Worm (Caenorhabditis elegans) whole organism, L1 larva: ENCODE data around the gene srsy-2.
A peak's percentile ranks its signal among the peaks of the same experiment; 100 is the strongest.

Experiments
- C16A3.4 ChIP-seq: fragments of 150-350 bp; optimal IDR thresholded peaks from 2 replicates; lab custom pipeline; 2014; ENCODE audit warnings: missing biosample characterization, missing genetic modification characterization
- alr-1 ChIP-seq: fragments of 200-800 bp; sonication (Bioruptor generic); optimal IDR thresholded peaks from 2 replicates; lab custom pipeline; 2018; ENCODE audit warnings: borderline replicate concordance, mild to moderate bottlenecking, missing genetic modification characterization, missing compliant biosample characterization
- aly-2 ChIP-seq: fragments of 150-350 bp; optimal IDR thresholded peaks from 2 replicates; lab custom pipeline; 2014; ENCODE audit warnings: missing biosample characterization, missing genetic modification characterization
- blmp-1 ChIP-seq: fragments of 150-350 bp; optimal IDR thresholded peaks from 2 replicates; lab custom pipeline; 2014; ENCODE audit warnings: missing biosample characterization, missing genetic modification characterization
- ceh-8 ChIP-seq: fragments of 200-800 bp; sonication (Bioruptor generic); optimal IDR thresholded peaks from 2 replicates; lab custom pipeline; 2018; ENCODE audit warnings: mild to moderate bottlenecking, missing genetic modification characterization, moderate library complexity, missing compliant biosample characterization
- ceh-82 ChIP-seq, 3 experiments: fragments of 150-350 bp in 1 of 3; sonication (generic microtip) in 2 of 3; optimal IDR thresholded peaks; 2 replicates each; lab custom pipeline; 2014 to 2017; ENCODE audit warnings: missing biosample characterization in 3 of 3, missing genetic modification characterization in 3 of 3
- dpl-1 ChIP-seq, 3 experiments: fragments of 150-350 bp in 2 of 3; sonication (generic microtip) in 1 of 3; optimal IDR thresholded peaks; 2 replicates each; lab custom pipeline; 2014 to 2017; ENCODE audit warnings: missing biosample characterization in 3 of 3, missing genetic modification characterization in 3 of 3, missing genetic modification reagents in 3 of 3
- dsc-1 ChIP-seq: sonication (generic microtip); optimal IDR thresholded peaks from 2 replicates; lab custom pipeline; 2016; ENCODE audit warnings: mild to moderate bottlenecking, missing genetic modification characterization, missing compliant biosample characterization
- efl-1 ChIP-seq, 4 experiments: fragments of 150-350 bp; optimal IDR thresholded peaks in 3 of 4; peaks in 1 of 4; 1 replicate in 1 of 4; 2 replicates in 3 of 4; lab custom pipeline; 2014; ENCODE audit warnings: missing biosample characterization in 2 of 4, missing genetic modification characterization in 2 of 4, missing genetic modification reagents in 2 of 4
- fkh-10 ChIP-seq: sonication (generic microtip); optimal IDR thresholded peaks from 2 replicates; lab custom pipeline; 2017; ENCODE audit warnings: missing biosample characterization, missing genetic modification reagents, missing genetic modification characterization
- fkh-4 ChIP-seq: sonication (generic microtip); optimal IDR thresholded peaks from 2 replicates; lab custom pipeline; 2016; ENCODE audit warnings: missing compliant biosample characterization, missing genetic modification characterization, borderline replicate concordance
- fos-1 ChIP-seq: fragments of 150-350 bp; optimal IDR thresholded peaks from 2 replicates; lab custom pipeline; 2014; ENCODE audit warnings: missing biosample characterization, missing genetic modification characterization
- hlh-17 ChIP-seq: fragments of 200-800 bp; sonication (Bioruptor generic); optimal IDR thresholded peaks from 2 replicates; lab custom pipeline; 2018; ENCODE audit warnings: missing genetic modification characterization, mild to moderate bottlenecking, missing compliant biosample characterization, moderate library complexity, borderline replicate concordance
- lin-35 ChIP-seq, 2 experiments: fragments of 150-350 bp; optimal IDR thresholded peaks; 2 replicates each; lab custom pipeline; 2014; ENCODE audit warnings: missing biosample characterization in 2 of 2, missing genetic modification characterization in 2 of 2, missing genetic modification reagents in 2 of 2
- lin-39 ChIP-seq: fragments of 150-350 bp; optimal IDR thresholded peaks from 2 replicates; lab custom pipeline; 2014; ENCODE audit warnings: missing biosample characterization, missing genetic modification reagents, missing genetic modification characterization
- lsy-2 ChIP-seq, 2 experiments: fragments of 150-350 bp; optimal IDR thresholded peaks; 2 replicates each; lab custom pipeline; 2014; ENCODE audit warnings: missing biosample characterization in 2 of 2, missing genetic modification characterization in 2 of 2
- mdl-1 ChIP-seq, 2 experiments: fragments of 150-350 bp; optimal IDR thresholded peaks; 2 replicates each; lab custom pipeline; 2014 to 2017; ENCODE audit warnings: missing biosample characterization in 2 of 2, missing genetic modification characterization in 2 of 2, inconsistent platforms in 1 of 2
- mep-1 ChIP-seq: fragments of 150-350 bp; optimal IDR thresholded peaks from 2 replicates; lab custom pipeline; 2014; ENCODE audit warnings: missing biosample characterization, missing genetic modification characterization
- nhr-12 ChIP-seq: sonication (generic microtip); optimal IDR thresholded peaks from 2 replicates; lab custom pipeline; 2017; ENCODE audit warnings: missing biosample characterization, missing genetic modification characterization
- nhr-20 ChIP-seq: sonication (generic microtip); optimal IDR thresholded peaks from 2 replicates; lab custom pipeline; 2016; ENCODE audit warnings: mild to moderate bottlenecking, missing genetic modification characterization, missing compliant biosample characterization
- nhr-237 ChIP-seq: fragments of 150-350 bp; optimal IDR thresholded peaks from 2 replicates; lab custom pipeline; 2014; ENCODE audit warnings: missing biosample characterization, missing genetic modification characterization
- nhr-47 ChIP-seq: sonication (generic microtip); optimal IDR thresholded peaks from 2 replicates; lab custom pipeline; 2016; ENCODE audit warnings: mild to moderate bottlenecking, missing genetic modification characterization, moderate library complexity, missing compliant biosample characterization
- nhr-71 ChIP-seq: sonication (generic microtip); optimal IDR thresholded peaks from 2 replicates; lab custom pipeline; 2016; ENCODE audit warnings: mild to moderate bottlenecking, missing genetic modification characterization, moderate library complexity, missing compliant biosample characterization
- nhr-84 ChIP-seq: sonication (generic microtip); optimal IDR thresholded peaks from 2 replicates; lab custom pipeline; 2017; ENCODE audit warnings: missing biosample characterization, missing genetic modification characterization
- nhr-85 ChIP-seq: sonication (generic microtip); peaks from one replicate; lab custom pipeline; 2016; ENCODE audit warnings: missing genetic modification characterization, inconsistent platforms, missing compliant biosample characterization
- sox-4 ChIP-seq: sonication (generic microtip); optimal IDR thresholded peaks from 2 replicates; lab custom pipeline; 2016; ENCODE audit warnings: missing genetic modification characterization, missing compliant biosample characterization
- sup-37 ChIP-seq: fragments of 200-800 bp; sonication (Bioruptor generic); optimal IDR thresholded peaks from 2 replicates; lab custom pipeline; 2018; ENCODE audit warnings: mild to moderate bottlenecking, missing genetic modification characterization, missing compliant biosample characterization
- unc-130 ChIP-seq: fragments of 150-350 bp; optimal IDR thresholded peaks from 2 replicates; lab custom pipeline; 2017; ENCODE audit warnings: missing biosample characterization, missing genetic modification characterization, inconsistent platforms
- unc-62 ChIP-seq: fragments of 150-350 bp; optimal IDR thresholded peaks from 2 replicates; lab custom pipeline; 2014; ENCODE audit warnings: missing biosample characterization, missing genetic modification reagents, missing genetic modification characterization
- vab-15 ChIP-seq: sonication (generic microtip); optimal IDR thresholded peaks from 2 replicates; lab custom pipeline; 2017; ENCODE audit warnings: missing genotype, mild to moderate bottlenecking, missing genetic modification characterization, missing compliant biosample characterization
- ztf-11 ChIP-seq, 2 experiments: sonication (generic microtip); optimal IDR thresholded peaks; 2 replicates each; lab custom pipeline; 2016 to 2017; ENCODE audit warnings: missing genetic modification characterization in 2 of 2, missing biosample characterization in 1 of 2, missing compliant biosample characterization in 1 of 2
- ztf-4 ChIP-seq: fragments of 150-350 bp; optimal IDR thresholded peaks from 2 replicates; lab custom pipeline; 2014; ENCODE audit warnings: missing biosample characterization, missing genetic modification characterization

srsy-2 gene

DNA sequence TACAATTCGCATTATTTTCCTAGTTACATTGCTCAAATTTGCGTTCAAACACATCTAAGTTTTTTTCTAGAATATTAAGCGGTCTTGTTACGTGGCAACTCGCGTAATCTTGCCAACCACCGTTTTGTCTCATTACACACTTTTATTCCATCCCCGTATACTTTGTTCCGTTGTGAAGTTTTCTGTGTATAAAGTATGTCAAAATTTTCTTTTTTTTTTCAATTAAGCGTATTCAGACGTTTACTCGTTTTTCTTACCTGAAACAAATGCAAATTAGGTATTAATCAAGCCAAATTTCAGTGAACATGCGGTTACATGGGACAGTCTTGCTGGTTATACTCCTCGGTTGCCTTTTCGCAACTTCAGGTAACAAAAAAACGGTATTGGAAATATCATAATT lies 20.1 kb upstream of the srsy-2 start, which contains the start of gene T24H7.2:
TSS of gene T24H7.2 (plus strand) at position 301 of the 400 bp plus-strand sequence.
- TF ChIP-seq lin-39 (tag; lab: Kevin White, UChicago), result no peak
- no peak for TF ChIP-seq nhr-20 (tag; lab: Kevin White, UChicago)
- no peak for TF ChIP-seq nhr-84 (tag; lab: Kevin White, UChicago)
- TF ChIP-seq C16A3.4 (tag; lab: Kevin White, UChicago), result no peak
- no peak for TF ChIP-seq unc-62 (GFP tag; lab: Kevin White, UChicago)
- no peak for TF ChIP-seq mep-1 (tag; lab: Kevin White, UChicago)

DNA sequence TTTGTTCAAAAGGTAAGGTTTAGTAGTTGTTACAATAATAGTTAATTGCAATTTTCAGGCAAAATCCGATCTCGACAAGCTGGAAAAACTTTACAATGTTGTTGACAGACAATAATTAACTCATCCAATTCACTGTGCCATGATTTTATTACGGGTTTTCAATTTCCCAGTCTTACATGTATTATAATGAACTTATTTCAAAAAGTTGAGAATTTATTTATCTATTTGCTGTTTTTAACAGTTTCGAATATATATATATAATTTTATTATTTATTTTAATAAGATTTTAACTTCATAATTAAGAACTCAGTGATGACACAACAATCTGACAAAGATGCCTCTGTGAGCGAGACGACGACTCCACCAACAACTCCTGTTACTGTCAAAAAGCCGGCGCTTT lies 19.2 kb upstream of the srsy-2 start, which contains the start of gene lelo-1:
TSS of gene lelo-1 (plus strand) at position 301 of the 400 bp plus-strand sequence.
- TF ChIP-seq alr-1 (tag; lab: Kevin White, UChicago) (no peak), hlh-17 (GFP tag; lab: Kevin White, UChicago) (no peak), efl-1 (optimal IDR thresholded peaks at IDR 0.05; lab: Kevin White, UChicago) (no peak), efl-1 (GFP tag; optimal IDR thresholded peaks at IDR 0.05 in 1 of 2; lab: Kevin White, UChicago) (peak in 1 of 2 experiments; percentile 30), dsc-1 (tag; lab: Kevin White, UChicago) (no peak), nhr-12 (tag; lab: Kevin White, UChicago) (no peak), unc-130 (tag; lab: Kevin White, UChicago) (no peak)

DNA sequence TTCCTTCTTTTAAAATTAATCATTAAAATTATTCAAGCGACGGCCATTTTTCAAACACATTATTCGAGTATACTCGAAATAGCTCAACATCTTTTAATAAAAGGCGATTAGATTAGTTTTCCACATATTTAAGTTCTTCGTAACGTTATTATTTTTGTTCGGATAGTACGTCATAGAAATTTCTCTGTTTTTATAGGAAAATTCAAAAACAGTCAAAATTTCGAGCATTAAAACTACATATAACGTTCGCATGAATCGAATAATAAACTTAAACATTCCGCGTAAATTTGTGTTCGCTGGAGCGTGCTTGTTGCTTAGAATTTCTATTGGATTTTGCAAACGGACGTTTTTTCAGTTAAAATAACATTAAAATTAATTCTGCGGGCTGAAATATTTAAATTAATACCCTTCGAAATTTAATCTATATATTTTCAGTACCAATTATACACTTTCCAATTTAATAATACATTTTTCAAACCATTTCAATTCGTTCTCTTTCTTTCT lies 18.4 kb upstream of the srsy-2 start, which contains the start of gene blos-4:
TSS of gene blos-4 (plus strand) at position 51 of the 504 bp plus-strand sequence.
- no peak for TF ChIP-seq nhr-237
- TF ChIP-seq sup-37 (GFP tag; lab: Kevin White, UChicago), result no peak
- TF ChIP-seq vab-15 (tag; lab: Kevin White, UChicago), result no peak
- TF ChIP-seq nhr-71 (tag; lab: Kevin White, UChicago), result no peak
- no peak for TF ChIP-seq alr-1 (tag; lab: Kevin White, UChicago)
- no peak for TF ChIP-seq mdl-1 (tag; optimal IDR thresholded peaks at IDR 0.05; lab: Kevin White, UChicago)
- TF ChIP-seq nhr-47 (tag; lab: Kevin White, UChicago), result no peak
- TF ChIP-seq efl-1 (optimal IDR thresholded peaks at IDR 0.05; lab: Kevin White, UChicago), result peak in 1 of 2 experiments; percentile 71
- peak; percentile 78 to 97 for TF ChIP-seq efl-1 (GFP tag; optimal IDR thresholded peaks at IDR 0.05 in 1 of 2; lab: Kevin White, UChicago)
- TF ChIP-seq lin-35 (GFP tag; optimal IDR thresholded peaks at IDR 0.05; lab: Kevin White, UChicago), result peak; percentile 37 to 90
- TF ChIP-seq ceh-8 (GFP tag; lab: Kevin White, UChicago), result no peak
- TF ChIP-seq fos-1 (tag; lab: Kevin White, UChicago), result no peak
- TF ChIP-seq blmp-1 (tag; lab: Kevin White, UChicago), result peak; percentile 1
- TF ChIP-seq sox-4, result no peak
- no peak for TF ChIP-seq aly-2 (tag; lab: Kevin White, UChicago)
- no peak for TF ChIP-seq ceh-82 (tag; optimal IDR thresholded peaks at IDR 0.05; lab: Kevin White, UChicago)
- no peak for TF ChIP-seq fkh-10 (GFP tag; lab: Kevin White, UChicago)
- peak in 1 of 2 experiments; percentile 30 for TF ChIP-seq lsy-2 (tag; optimal IDR thresholded peaks at IDR 0.05; lab: Kevin White, UChicago)
- no peak for TF ChIP-seq fkh-4 (tag; lab: Kevin White, UChicago)
- peak; percentile 19 to 80 (median 67) for TF ChIP-seq dpl-1 (GFP tag; optimal IDR thresholded peaks at IDR 0.05; lab: Kevin White, UChicago)
- TF ChIP-seq nhr-85 (tag; lab: Kevin White, UChicago), result no peak
- TF ChIP-seq dsc-1 (tag; lab: Kevin White, UChicago), result no peak
- no peak for TF ChIP-seq ztf-4 (tag; lab: Kevin White, UChicago)
- TF ChIP-seq ztf-11 (tag; optimal IDR thresholded peaks at IDR 0.05; lab: Kevin White, UChicago), result no peak

DNA sequence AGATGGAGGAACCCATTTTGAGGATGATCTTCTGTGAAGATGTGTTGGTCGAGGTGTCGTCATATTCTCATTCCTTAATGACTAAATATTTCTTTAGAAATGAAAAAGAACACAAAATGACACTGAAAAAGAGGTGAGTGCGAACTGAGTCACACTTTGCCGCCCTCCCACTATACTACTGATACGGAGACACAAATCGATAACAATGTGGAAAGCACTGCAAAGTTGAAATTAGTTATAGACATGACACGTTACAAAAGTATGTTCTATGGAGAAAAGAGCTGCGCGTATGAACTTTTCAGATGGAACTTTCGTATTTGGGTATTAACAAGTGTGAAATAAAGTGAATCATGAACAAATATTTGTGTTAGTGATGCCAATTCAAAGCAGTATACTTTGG lies 17.3 kb upstream of the srsy-2 start, which contains the start of gene tat-4:
TSS of gene tat-4 (minus strand) at position 117 of the 400 bp plus-strand sequence.
- TF ChIP-seq ztf-4 (tag; lab: Kevin White, UChicago) (no peak), lin-35 (GFP tag; optimal IDR thresholded peaks at IDR 0.05; lab: Kevin White, UChicago) (peak in 1 of 2 experiments; percentile 26)
